Fruit fly (Drosophila melanogaster) whole organism, larva: ENCODE measurements around the gene CG4686.

Source experiments
- noc ChIP-seq: fragments of 200-800 bp; sonication (Bioruptor generic); optimal IDR thresholded peaks from 3 replicates; lab custom pipeline; 2019; ENCODE audit warnings: missing biosample characterization, mild to moderate bottlenecking, missing genetic modification characterization, moderate library complexity

The CG4686 gene

DNA sequence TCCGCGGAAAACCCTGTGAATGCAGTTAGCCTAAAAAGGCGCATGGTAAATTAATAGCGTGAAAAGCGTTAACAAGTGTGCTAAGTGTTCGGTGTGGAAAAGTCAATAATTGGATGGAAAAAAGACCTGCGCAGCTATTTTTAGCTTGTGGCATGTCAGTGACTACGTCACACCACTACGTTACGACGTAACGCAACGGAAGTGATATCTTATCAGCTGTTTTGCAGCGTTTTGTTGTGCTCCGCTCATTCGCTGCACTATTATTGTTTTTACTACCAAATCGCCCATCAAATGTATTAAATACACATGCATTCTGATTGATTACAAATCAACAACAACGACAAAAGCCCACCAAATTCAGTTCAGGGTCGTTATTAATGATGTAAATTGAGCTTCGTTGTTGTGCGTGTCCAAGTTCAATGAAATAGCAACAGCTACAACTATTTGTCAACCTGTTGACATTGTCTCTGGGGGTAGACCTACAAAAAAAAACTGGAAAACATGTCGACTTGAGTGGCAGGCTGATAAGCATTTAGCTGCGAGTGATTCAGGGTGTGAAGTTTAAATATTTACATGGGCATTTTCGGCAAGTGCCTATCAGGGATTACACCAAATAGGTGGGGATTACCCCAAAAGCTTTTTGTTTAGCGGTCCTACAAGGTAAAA, 16.6 kb upstream of the CG4686 start:
- TF ChIP-seq noc (tag; lab: Kevin White, UChicago), result no peak

dm6 chr3R:19858017-19858659, 6.2 kb upstream of the CG4686 start:
- peak; percentile 80 for TF ChIP-seq noc (tag; lab: Kevin White, UChicago)

dm6 chr3R:19858944-19859343, 5.4 kb upstream of the CG4686 start:
- no peak for TF ChIP-seq noc (tag; lab: Kevin White, UChicago)

dm6 chr3R:19859370-19860033, 4.8 kb upstream of the CG4686 start:
- peak; percentile 74 for TF ChIP-seq noc (tag; lab: Kevin White, UChicago)

dm6 chr3R:19860996-19861719, 3.1 kb upstream of the CG4686 start, which contains the start of the genes Ire1 and Mrm2:
Gene Ire1 (minus strand): TSS chr3R:19861291.
Gene Mrm2 (plus strand): TSS chr3R:19861610.
- peak; percentile 45 for TF ChIP-seq noc (tag; lab: Kevin White, UChicago)

- TF ChIP-seq noc (tag; lab: Kevin White, UChicago), result peak; percentile 4
These were observed 8.9 kb downstream of the CG4686 start for dm6 chr3R:19873102-19873737.

DNA sequence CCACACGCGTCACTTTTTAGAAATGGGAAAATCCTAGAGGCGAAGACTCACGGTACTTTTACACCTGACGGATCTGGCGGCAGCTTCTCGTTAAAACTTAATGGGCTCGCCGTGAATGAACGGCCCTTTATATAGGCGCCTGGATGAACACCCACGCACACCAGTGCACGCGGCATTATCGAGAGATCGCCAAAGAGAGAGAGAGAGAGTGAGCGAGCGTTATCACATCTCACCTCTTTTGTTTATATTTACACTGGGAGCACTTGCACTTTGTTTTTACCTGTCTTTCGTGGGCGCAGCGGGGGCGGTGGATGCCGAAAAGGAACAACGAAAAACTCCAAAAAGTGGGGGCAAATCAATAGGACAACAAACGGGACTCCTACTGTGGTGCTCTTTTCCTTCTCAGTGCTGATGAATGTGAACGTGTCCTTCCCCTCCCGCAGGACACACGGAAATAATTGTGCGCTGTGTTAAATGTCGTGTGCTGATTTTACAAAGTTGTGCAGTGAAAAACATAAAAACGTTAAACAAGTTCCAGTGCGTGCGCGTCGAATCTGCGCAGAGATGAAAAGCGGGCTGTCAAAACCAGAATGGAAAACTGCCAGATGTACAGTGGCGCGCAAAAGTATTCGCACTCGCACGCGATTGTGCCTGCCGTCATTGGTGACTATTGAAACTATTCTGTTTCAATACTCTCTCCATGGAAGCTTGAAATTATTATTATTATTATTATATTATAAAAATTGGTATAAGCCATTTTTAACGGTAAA, 11.0 kb downstream of the CG4686 start, which contains the start of gene Mrp5:
Mrp5 (minus strand) TSS at position 561 of the 770 bp plus-strand sequence.
- TF ChIP-seq noc (tag; lab: Kevin White, UChicago), result no peak

dm6 chr3R:19877427-19878076, 13.3 kb downstream of the CG4686 start, which contains the start of the genes CG17186 and Arc42:
Gene CG17186 (minus strand): TSS chr3R:19877514.
Gene Arc42 (plus strand): TSS chr3R:19877737.
- no peak for TF ChIP-seq noc (tag; lab: Kevin White, UChicago)

DNA sequence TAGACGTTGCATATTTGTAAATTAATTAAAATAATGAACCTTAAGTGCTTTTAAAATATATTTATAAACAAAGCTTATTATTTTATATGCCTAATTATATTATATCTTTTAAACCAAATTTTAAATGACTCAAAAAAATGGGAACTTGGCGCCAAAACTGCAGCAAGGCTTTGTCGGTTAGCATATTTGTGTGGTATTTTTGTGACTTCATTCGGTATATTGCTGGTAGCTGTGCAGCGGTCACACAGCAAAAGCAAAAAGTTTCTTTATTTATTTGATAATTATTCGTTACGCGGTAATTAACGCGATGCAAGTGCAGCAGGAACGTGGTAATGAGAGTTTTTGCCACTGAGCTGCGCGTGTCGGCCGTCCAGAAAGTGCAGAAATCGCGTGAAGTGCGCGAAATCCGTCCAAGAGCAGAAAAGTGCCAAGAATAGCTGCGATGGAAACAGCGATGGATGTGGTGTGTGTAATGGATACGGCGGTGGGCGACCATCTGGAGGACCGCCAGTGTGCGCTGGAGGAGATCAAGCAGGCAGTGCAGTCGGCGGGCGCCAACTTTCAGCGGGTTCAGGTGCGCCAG, 15.3 kb downstream of the CG4686 start, which contains the start of gene Ask1:
Ask1 (plus strand) TSS at position 250 of the 583 bp plus-strand sequence.
- TF ChIP-seq noc (tag; lab: Kevin White, UChicago), result no peak

DNA sequence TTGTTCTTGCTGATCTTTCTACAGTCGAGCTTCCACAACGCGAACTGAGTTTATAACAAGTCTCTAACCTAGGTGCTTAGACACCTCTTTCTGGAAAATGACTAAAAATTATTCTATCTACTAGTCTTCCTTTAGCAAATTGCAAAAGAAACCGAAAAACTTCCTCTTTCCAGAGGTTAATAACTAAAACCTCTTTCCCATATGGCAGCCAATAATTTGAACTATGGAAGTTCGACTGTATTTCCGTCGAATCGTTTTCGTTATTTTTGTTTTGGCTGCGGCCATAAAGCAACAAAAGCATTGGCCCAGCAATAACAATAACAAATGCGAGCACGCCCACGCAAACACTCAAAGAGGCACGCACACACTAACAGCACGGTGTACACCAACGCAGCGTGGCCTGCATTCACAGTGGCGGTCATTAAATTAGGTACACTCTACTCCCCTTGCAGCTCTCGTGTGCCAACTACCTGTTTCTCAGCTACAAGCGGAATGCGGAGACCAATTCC, 16.2 kb downstream of the CG4686 start:
- TF ChIP-seq noc (tag; lab: Kevin White, UChicago), result peak; percentile 88

DNA sequence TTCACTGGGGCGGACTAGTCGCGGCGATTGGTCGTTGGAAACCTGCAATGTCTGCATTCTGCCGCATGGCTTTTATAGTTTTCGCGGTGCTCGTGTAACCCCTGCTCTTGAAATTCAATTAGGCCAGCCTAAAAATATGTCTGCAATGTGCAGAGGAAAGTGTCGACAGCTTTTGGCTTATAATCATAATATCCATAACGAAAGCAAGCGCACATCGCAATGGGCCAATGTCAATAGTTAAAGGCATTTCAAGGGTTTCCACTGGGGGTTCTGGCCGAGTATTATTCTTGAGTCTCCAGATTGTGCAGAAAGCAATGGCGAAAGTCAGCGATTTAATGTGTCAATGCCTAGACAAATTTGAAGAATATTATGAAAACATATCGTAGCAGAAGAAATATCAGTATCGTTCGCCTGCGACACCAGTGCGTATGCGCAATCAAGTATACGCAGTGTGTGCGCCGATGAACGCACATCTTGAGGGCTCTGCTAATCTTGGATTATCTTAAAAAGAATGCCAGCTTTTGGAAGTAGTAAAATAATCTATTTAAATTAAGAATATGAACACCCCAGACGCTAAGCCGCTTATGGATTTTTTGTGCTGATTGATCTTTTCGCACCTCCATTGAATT, 24.0 kb downstream of the CG4686 start, which contains the start of gene ninaE:
ninaE (minus strand) TSS at position 51 of the 629 bp plus-strand sequence.
- TF ChIP-seq noc (tag; lab: Kevin White, UChicago), result no peak

- peak; percentile 92 for TF ChIP-seq noc (tag; lab: Kevin White, UChicago)
These were observed 25.4 kb downstream of the CG4686 start for dm6 chr3R:19889603-19890187.
